Worm (Caenorhabditis elegans) whole organism, L1 larva: ENCODE measurements around the gene epg-5.

Source experiments
- F16B12.6 ChIP-seq: fragments of 150-350 bp; optimal IDR thresholded peaks from 2 replicates; lab custom pipeline; 2014; ENCODE audit warnings: missing biosample characterization, missing genetic modification characterization
- ama-1 ChIP-seq: fragments of 150-350 bp; optimal IDR thresholded peaks from 2 replicates; lab custom pipeline; 2014
- blmp-1 ChIP-seq: fragments of 150-350 bp; optimal IDR thresholded peaks from 2 replicates; lab custom pipeline; 2014; ENCODE audit warnings: missing biosample characterization, missing genetic modification characterization
- ceh-82 ChIP-seq, 3 experiments: fragments of 150-350 bp in 1 of 3; sonication (generic microtip) in 2 of 3; optimal IDR thresholded peaks; 2 replicates each; lab custom pipeline; 2014 to 2017; ENCODE audit warnings: missing biosample characterization in 3 of 3, missing genetic modification characterization in 3 of 3
- ceh-88 ChIP-seq: fragments of 200-800 bp; sonication (Bioruptor generic); IDR thresholded peaks from 2 replicates; pipeline ENCODE4 v1.3.6; 2022; ENCODE audit warnings: missing genetic modification characterization, missing compliant biosample characterization
- dpl-1 ChIP-seq, 3 experiments: fragments of 150-350 bp in 2 of 3; sonication (generic microtip) in 1 of 3; optimal IDR thresholded peaks; 2 replicates each; lab custom pipeline; 2014 to 2017; ENCODE audit warnings: missing biosample characterization in 3 of 3, missing genetic modification characterization in 3 of 3, missing genetic modification reagents in 3 of 3
- dsc-1 ChIP-seq: sonication (generic microtip); optimal IDR thresholded peaks from 2 replicates; lab custom pipeline; 2016; ENCODE audit warnings: mild to moderate bottlenecking, missing genetic modification characterization, missing compliant biosample characterization
- efl-3 ChIP-seq: fragments of 200-800 bp; sonication (Bioruptor generic); optimal IDR thresholded peaks from 2 replicates; lab custom pipeline; 2018; ENCODE audit warnings: mild to moderate bottlenecking, missing genetic modification characterization, missing compliant biosample characterization
- egl-13 ChIP-seq: sonication (generic microtip); optimal IDR thresholded peaks from 2 replicates; lab custom pipeline; 2016; ENCODE audit warnings: missing genotype, missing genetic modification reagents, missing genetic modification characterization, missing compliant biosample characterization
- elt-3 ChIP-seq, 6 experiments: fragments of 150-350 bp in 1 of 6; sonication (generic microtip); optimal IDR thresholded peaks; 2 replicates each; lab custom pipeline; 2017 to 2018; ENCODE audit warnings: missing biosample characterization in 6 of 6, missing genetic modification characterization in 6 of 6, inconsistent platforms in 1 of 6
- fkh-10 ChIP-seq: sonication (generic microtip); optimal IDR thresholded peaks from 2 replicates; lab custom pipeline; 2017; ENCODE audit warnings: missing biosample characterization, missing genetic modification reagents, missing genetic modification characterization
- fkh-8 ChIP-seq: sonication (generic microtip); optimal IDR thresholded peaks from 2 replicates; lab custom pipeline; 2016; ENCODE audit warnings: mild to moderate bottlenecking, missing genetic modification characterization, missing compliant biosample characterization
- fos-1 ChIP-seq: fragments of 150-350 bp; optimal IDR thresholded peaks from 2 replicates; lab custom pipeline; 2014; ENCODE audit warnings: missing biosample characterization, missing genetic modification characterization
- grh-1 ChIP-seq: fragments of 200-800 bp; sonication (Bioruptor generic); IDR thresholded peaks from 2 replicates; pipeline ENCODE4 v1.3.6; 2022; ENCODE audit warnings: missing genetic modification reagents, missing genetic modification characterization, missing compliant biosample characterization
- hpl-2 ChIP-seq: fragments of 150-350 bp; optimal IDR thresholded peaks from 2 replicates; lab custom pipeline; 2014; ENCODE audit warnings: missing biosample characterization, missing genetic modification reagents, missing genetic modification characterization
- isw-1 ChIP-seq: fragments of 200-800 bp; sonication (Bioruptor generic); IDR thresholded peaks from 2 replicates; pipeline ENCODE4 v1.3.6; 2022; ENCODE audit warnings: missing genetic modification characterization, missing compliant biosample characterization
- jun-1 ChIP-seq: fragments of 150-350 bp; optimal IDR thresholded peaks from 2 replicates; lab custom pipeline; 2014; ENCODE audit warnings: missing biosample characterization, missing genetic modification reagents, missing genetic modification characterization
- lin-14 ChIP-seq: fragments of 200-800 bp; sonication (Bioruptor generic); optimal IDR thresholded peaks from 2 replicates; lab custom pipeline; 2018; ENCODE audit warnings: mild to moderate bottlenecking, missing genetic modification characterization, moderate library complexity, missing compliant biosample characterization
- lin-15B ChIP-seq: fragments of 150-350 bp; sonication (generic microtip); optimal IDR thresholded peaks from 3 replicates; lab custom pipeline; 2014; ENCODE audit warnings: missing biosample characterization, missing genetic modification characterization
- lin-35 ChIP-seq, 2 experiments: fragments of 150-350 bp; optimal IDR thresholded peaks; 2 replicates each; lab custom pipeline; 2014; ENCODE audit warnings: missing biosample characterization in 2 of 2, missing genetic modification characterization in 2 of 2, missing genetic modification reagents in 2 of 2
- lir-3 ChIP-seq: sonication (generic microtip); optimal IDR thresholded peaks from 2 replicates; lab custom pipeline; 2016; ENCODE audit warnings: mild to moderate bottlenecking, missing genetic modification characterization, moderate library complexity, missing compliant biosample characterization; ENCODE audit not compliant: poor library complexity
- lsy-2 ChIP-seq, 2 experiments: fragments of 150-350 bp; optimal IDR thresholded peaks; 2 replicates each; lab custom pipeline; 2014; ENCODE audit warnings: missing biosample characterization in 2 of 2, missing genetic modification characterization in 2 of 2
- mdl-1 ChIP-seq, 2 experiments: fragments of 150-350 bp; optimal IDR thresholded peaks; 2 replicates each; lab custom pipeline; 2014 to 2017; ENCODE audit warnings: missing biosample characterization in 2 of 2, missing genetic modification characterization in 2 of 2, inconsistent platforms in 1 of 2
- mep-1 ChIP-seq: fragments of 150-350 bp; optimal IDR thresholded peaks from 2 replicates; lab custom pipeline; 2014; ENCODE audit warnings: missing biosample characterization, missing genetic modification characterization
- nhr-11 ChIP-seq: fragments of 150-350 bp; optimal IDR thresholded peaks from 2 replicates; lab custom pipeline; 2014; ENCODE audit warnings: missing biosample characterization, missing genetic modification characterization
- nhr-12 ChIP-seq: sonication (generic microtip); optimal IDR thresholded peaks from 2 replicates; lab custom pipeline; 2017; ENCODE audit warnings: missing biosample characterization, missing genetic modification characterization
- nhr-20 ChIP-seq: sonication (generic microtip); optimal IDR thresholded peaks from 2 replicates; lab custom pipeline; 2016; ENCODE audit warnings: mild to moderate bottlenecking, missing genetic modification characterization, missing compliant biosample characterization
- nhr-237 ChIP-seq: fragments of 150-350 bp; optimal IDR thresholded peaks from 2 replicates; lab custom pipeline; 2014; ENCODE audit warnings: missing biosample characterization, missing genetic modification characterization
- nhr-28 ChIP-seq: fragments of 150-350 bp; optimal IDR thresholded peaks from 2 replicates; lab custom pipeline; 2014; ENCODE audit warnings: missing biosample characterization, missing genetic modification characterization
- nhr-47 ChIP-seq: sonication (generic microtip); optimal IDR thresholded peaks from 2 replicates; lab custom pipeline; 2016; ENCODE audit warnings: mild to moderate bottlenecking, missing genetic modification characterization, moderate library complexity, missing compliant biosample characterization
- nhr-71 ChIP-seq: sonication (generic microtip); optimal IDR thresholded peaks from 2 replicates; lab custom pipeline; 2016; ENCODE audit warnings: mild to moderate bottlenecking, missing genetic modification characterization, moderate library complexity, missing compliant biosample characterization
- nhr-76 ChIP-seq: sonication (generic microtip); optimal IDR thresholded peaks from 2 replicates; lab custom pipeline; 2017; ENCODE audit warnings: missing biosample characterization, missing genetic modification characterization
- nhr-77 ChIP-seq: fragments of 150-350 bp; optimal IDR thresholded peaks from 2 replicates; lab custom pipeline; 2014; ENCODE audit warnings: missing biosample characterization, missing genetic modification characterization
- nhr-85 ChIP-seq: sonication (generic microtip); peaks from one replicate; lab custom pipeline; 2016; ENCODE audit warnings: missing genetic modification characterization, inconsistent platforms, missing compliant biosample characterization
- nhr-90 ChIP-seq: sonication (generic microtip); optimal IDR thresholded peaks from 2 replicates; lab custom pipeline; 2016; ENCODE audit warnings: mild to moderate bottlenecking, missing genetic modification characterization, missing compliant biosample characterization; ENCODE audit not compliant: poor library complexity
- pag-3 ChIP-seq: sonication (generic microtip); optimal IDR thresholded peaks from 2 replicates; lab custom pipeline; 2017; ENCODE audit warnings: missing genetic modification characterization, mild to moderate bottlenecking, missing compliant biosample characterization, antibody characterized with exemption, borderline replicate concordance; ENCODE audit not compliant: insufficient read depth
- pax-3 ChIP-seq: fragments of 200-800 bp; sonication (Bioruptor generic); optimal IDR thresholded peaks from 2 replicates; lab custom pipeline; 2018; ENCODE audit warnings: mild to moderate bottlenecking, missing genetic modification characterization, moderate library complexity, missing compliant biosample characterization
- pqm-1 ChIP-seq: sonication (generic microtip); optimal IDR thresholded peaks from 3 replicates; lab custom pipeline; 2017; ENCODE audit warnings: missing biosample characterization, missing genetic modification characterization
- skn-1 ChIP-seq: fragments of 150-350 bp; optimal IDR thresholded peaks from 2 replicates; lab custom pipeline; 2014; ENCODE audit warnings: missing biosample characterization, missing genetic modification characterization
- snpc-4 ChIP-seq: fragments of 150-350 bp; optimal IDR thresholded peaks from 2 replicates; lab custom pipeline; 2014; ENCODE audit warnings: missing biosample characterization, missing genetic modification characterization
- snu-23 ChIP-seq: sonication (generic microtip); optimal IDR thresholded peaks from 2 replicates; lab custom pipeline; 2016; ENCODE audit warnings: missing genetic modification characterization, missing compliant biosample characterization
- sptf-1 ChIP-seq: fragments of 150-350 bp; optimal IDR thresholded peaks from 2 replicates; lab custom pipeline; 2014; ENCODE audit warnings: missing biosample characterization, missing genetic modification characterization
- swsn-7 ChIP-seq: sonication (generic microtip); optimal IDR thresholded peaks from 2 replicates; lab custom pipeline; 2016; ENCODE audit warnings: missing genetic modification characterization, missing compliant biosample characterization
- unc-130 ChIP-seq: fragments of 150-350 bp; optimal IDR thresholded peaks from 2 replicates; lab custom pipeline; 2017; ENCODE audit warnings: missing biosample characterization, missing genetic modification characterization, inconsistent platforms
- unc-62 ChIP-seq: fragments of 150-350 bp; optimal IDR thresholded peaks from 2 replicates; lab custom pipeline; 2014; ENCODE audit warnings: missing biosample characterization, missing genetic modification reagents, missing genetic modification characterization
- vab-15 ChIP-seq: sonication (generic microtip); optimal IDR thresholded peaks from 2 replicates; lab custom pipeline; 2017; ENCODE audit warnings: missing genotype, mild to moderate bottlenecking, missing genetic modification characterization, missing compliant biosample characterization
- zag-1 ChIP-seq: fragments of 150-350 bp; optimal IDR thresholded peaks from 2 replicates; lab custom pipeline; 2014; ENCODE audit warnings: missing biosample characterization, missing genetic modification characterization
- ztf-11 ChIP-seq, 2 experiments: sonication (generic microtip); optimal IDR thresholded peaks; 2 replicates each; lab custom pipeline; 2016 to 2017; ENCODE audit warnings: missing genetic modification characterization in 2 of 2, missing biosample characterization in 1 of 2, missing compliant biosample characterization in 1 of 2
- ztf-4 ChIP-seq: fragments of 150-350 bp; optimal IDR thresholded peaks from 2 replicates; lab custom pipeline; 2014; ENCODE audit warnings: missing biosample characterization, missing genetic modification characterization

epg-5 gene

ce11 chrII:6562203-6562867, 46.8 kb downstream of the epg-5 start:
- TF ChIP-seq nhr-85 (tag; lab: Kevin White, UChicago), result peak; percentile 57
- no peak for TF ChIP-seq dpl-1 (GFP tag; optimal IDR thresholded peaks at IDR 0.05; lab: Kevin White, UChicago)
- TF ChIP-seq sptf-1 (tag; lab: Kevin White, UChicago), result no peak
- no peak for TF ChIP-seq nhr-28
- TF ChIP-seq nhr-76 (tag; lab: Kevin White, UChicago), result no peak
- no peak for TF ChIP-seq pag-3 (tag; lab: Kevin White, UChicago)
- no peak for TF ChIP-seq isw-1
- peak; percentile 65 for TF ChIP-seq lin-14 (GFP tag; lab: Kevin White, UChicago)
- TF ChIP-seq fkh-8 (tag; lab: Kevin White, UChicago), result no peak
- TF ChIP-seq pqm-1, result no peak
- TF ChIP-seq nhr-237, result no peak
- no peak for TF ChIP-seq nhr-47 (tag; lab: Kevin White, UChicago)
- no peak for TF ChIP-seq ztf-11 (tag; optimal IDR thresholded peaks at IDR 0.05; lab: Kevin White, UChicago)
- TF ChIP-seq skn-1 (tag; lab: Kevin White, UChicago), result peak; percentile 0
- no peak for TF ChIP-seq jun-1 (tag; lab: Kevin White, UChicago)
- TF ChIP-seq ceh-88 (GFP tag; lab: Robert Waterston, UW), result no peak
- no peak for TF ChIP-seq nhr-20 (tag; lab: Kevin White, UChicago)
- TF ChIP-seq nhr-71 (tag; lab: Kevin White, UChicago), result no peak
- no peak for TF ChIP-seq lsy-2 (tag; optimal IDR thresholded peaks at IDR 0.05; lab: Kevin White, UChicago)
- TF ChIP-seq elt-3 (tag; optimal IDR thresholded peaks at IDR 0.05; lab: Kevin White, UChicago), result peak in 1 of 6 experiments; percentile 6
- no peak for TF ChIP-seq fos-1 (tag; lab: Kevin White, UChicago)
- TF ChIP-seq blmp-1 (tag; lab: Kevin White, UChicago), result peak; percentile 65
- peak; percentile 51 for TF ChIP-seq ama-1
- TF ChIP-seq F16B12.6, result no peak

- TF ChIP-seq lin-35 (GFP tag; optimal IDR thresholded peaks at IDR 0.05; lab: Kevin White, UChicago) (peak in 1 of 2 experiments; percentile 44), mep-1 (no peak), nhr-20 (tag; lab: Kevin White, UChicago) (no peak), hpl-2 (GFP tag; lab: Kevin White, UChicago) (no peak), fkh-8 (tag; lab: Kevin White, UChicago) (no peak), isw-1 (no peak), dsc-1 (tag; lab: Kevin White, UChicago) (no peak), nhr-85 (tag; lab: Kevin White, UChicago) (no peak), pag-3 (tag; lab: Kevin White, UChicago) (no peak), snpc-4 (tag; lab: Kevin White, UChicago) (no peak), ztf-11 (tag; optimal IDR thresholded peaks at IDR 0.05; lab: Kevin White, UChicago) (no peak), vab-15 (tag; lab: Kevin White, UChicago) (no peak), lin-15B (tag; lab: Kevin White, UChicago) (no peak), nhr-71 (tag; lab: Kevin White, UChicago) (no peak), dpl-1 (GFP tag; optimal IDR thresholded peaks at IDR 0.05; lab: Kevin White, UChicago) (no peak), unc-130 (tag; lab: Kevin White, UChicago) (no peak), snu-23 (peak; percentile 11), egl-13 (no peak), lir-3 (tag; lab: Kevin White, UChicago) (no peak), skn-1 (tag; lab: Kevin White, UChicago) (no peak), zag-1 (tag; lab: Kevin White, UChicago) (no peak), ceh-82 (tag; optimal IDR thresholded peaks at IDR 0.05; lab: Kevin White, UChicago) (no peak), mdl-1 (tag; optimal IDR thresholded peaks at IDR 0.05; lab: Kevin White, UChicago) (peak in 1 of 2 experiments; percentile 1), swsn-7 (no peak), blmp-1 (tag; lab: Kevin White, UChicago) (no peak), ama-1 (peak; percentile 14), nhr-90 (tag; lab: Kevin White, UChicago) (no peak), nhr-76 (tag; lab: Kevin White, UChicago) (no peak), grh-1 (GFP tag; lab: Robert Waterston, UW) (no peak), ztf-4 (tag; lab: Kevin White, UChicago) (no peak), nhr-77 (no peak), fos-1 (tag; lab: Kevin White, UChicago) (no peak), pax-3 (no peak), nhr-12 (tag; lab: Kevin White, UChicago) (no peak), nhr-11 (no peak), unc-62 (GFP tag; lab: Kevin White, UChicago) (no peak), fkh-10 (GFP tag; lab: Kevin White, UChicago) (no peak), nhr-237 (no peak), efl-3 (GFP tag; lab: Kevin White, UChicago) (no peak)
Observed at ce11 chrII:6561300-6561699, 47.9 kb downstream of the epg-5 start, which contains the start of gene F18C5.10. TSS of gene F18C5.10 (minus strand) at chrII:6561444.
